Fruit fly (Drosophila melanogaster) whole organism, wandering third instar larva: ENCODE results near the gene CG32988.

Experiments
- Abd-B ChIP-seq: fragments of >200 bp; optimal IDR thresholded peaks from 2 replicates; lab custom pipeline; 2017; ENCODE audit warnings: missing biosample characterization, missing genetic modification characterization
- Hr83 ChIP-seq: fragments of 200-300 bp; sonication (Bioruptor generic); optimal IDR thresholded peaks from 2 replicates; lab custom pipeline; 2016; ENCODE audit warnings: missing biosample characterization, mild to moderate bottlenecking, missing genetic modification characterization, moderate library complexity; ENCODE audit not compliant: poor library complexity, severe bottlenecking
- Mio ChIP-seq: sonication (Bioruptor generic); optimal IDR thresholded peaks from 2 replicates; lab custom pipeline; 2016; ENCODE audit warnings: missing biosample characterization, missing genetic modification characterization
- OdsH ChIP-seq: fragments of 200-800 bp; sonication (Bioruptor generic); optimal IDR thresholded peaks from 2 replicates; lab custom pipeline; 2016; ENCODE audit warnings: missing biosample characterization, mild to moderate bottlenecking, missing genetic modification characterization
- Vsx2 ChIP-seq: fragments of 200-300, 225-300 bp; sonication (Bioruptor generic); optimal IDR thresholded peaks from 2 replicates; lab custom pipeline; 2018; ENCODE audit warnings: missing biosample characterization, missing genetic modification characterization; ENCODE audit not compliant: partially characterized antibody
- dl ChIP-seq, 2 experiments: fragments of 175-275, 200-275 bp in 1 of 2; fragments of 200-275 bp in 1 of 2; sonication (Bioruptor generic); optimal IDR thresholded peaks; lab custom pipeline; 2018; ENCODE audit warnings: mild to moderate bottlenecking in 2 of 2, missing biosample characterization in 2 of 2, missing genetic modification characterization in 2 of 2, moderate library complexity in 2 of 2; ENCODE audit not compliant: partially characterized antibody in 2 of 2, insufficient read depth in 1 of 2
- dmrt93B ChIP-seq: fragments of 200-800 bp; sonication (Bioruptor generic); optimal IDR thresholded peaks from 2 replicates; lab custom pipeline; 2018; ENCODE audit warnings: missing biosample characterization, mild to moderate bottlenecking, missing genetic modification characterization
- ey ChIP-seq: fragments of 200-800 bp; sonication (Bioruptor generic); optimal IDR thresholded peaks from 2 replicates; lab custom pipeline; 2016; ENCODE audit warnings: missing biosample characterization, missing genetic modification characterization
- fru ChIP-seq: fragments of 200-800 bp; sonication (Bioruptor generic); optimal IDR thresholded peaks from 3 replicates; lab custom pipeline; 2016; ENCODE audit warnings: missing biosample characterization, mild to moderate bottlenecking, missing genetic modification characterization
- pan ChIP-seq: fragments of >200 bp; optimal IDR thresholded peaks from 2 replicates; lab custom pipeline; 2017
- psq ChIP-seq: fragments of 200-800 bp; sonication (Bioruptor generic); optimal IDR thresholded peaks from 3 replicates; lab custom pipeline; 2017; ENCODE audit warnings: missing biosample characterization, mild to moderate bottlenecking, missing genetic modification characterization, moderate library complexity
- sage ChIP-seq: fragments of 200-800 bp; sonication (Bioruptor generic); optimal IDR thresholded peaks from 2 replicates; lab custom pipeline; 2016; ENCODE audit warnings: missing biosample characterization, mild to moderate bottlenecking, missing genetic modification characterization
- tai ChIP-seq: sonication (Bioruptor generic); optimal IDR thresholded peaks from 2 replicates; lab custom pipeline; 2016; ENCODE audit warnings: missing biosample characterization, missing genetic modification characterization

DNA sequence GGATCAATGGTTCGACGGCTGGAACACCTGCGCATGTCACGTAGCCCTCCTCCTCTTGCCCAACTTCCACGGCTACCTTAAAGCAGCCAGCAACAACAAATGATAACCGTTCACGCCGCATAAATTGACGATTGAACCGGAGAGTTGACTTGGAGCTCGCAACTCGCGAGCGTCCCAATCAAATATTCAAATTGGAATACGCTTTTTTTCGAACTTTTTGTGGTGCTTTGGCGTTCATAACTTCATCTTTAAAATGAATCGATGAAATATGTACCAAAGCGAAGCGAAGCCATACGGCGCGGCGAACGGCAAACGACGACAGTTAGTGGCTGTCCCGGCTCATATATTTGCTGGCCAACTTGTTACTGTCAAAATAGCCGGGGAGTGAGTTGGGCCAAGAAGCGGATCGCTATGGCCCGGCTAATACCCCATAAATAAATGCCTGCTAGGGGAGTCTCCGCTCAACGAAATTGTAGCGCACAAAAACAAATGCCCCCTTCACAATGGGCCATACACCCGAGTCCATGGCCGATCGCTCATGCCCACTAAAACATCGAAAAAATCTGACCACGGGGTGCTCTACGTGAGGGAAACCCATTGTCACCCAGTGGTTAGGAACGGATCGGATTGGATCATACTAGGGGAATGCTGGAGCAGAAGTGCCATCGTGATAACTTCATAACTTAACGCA is 14.7 kb downstream of the CG32988 start:
- TF ChIP-seq Hr83 (GFP tag; lab: Kevin White, UChicago): no peak
- TF ChIP-seq Abd-B (GFP tag; lab: Kevin White, UChicago): no peak
- TF ChIP-seq tai (GFP tag; lab: Kevin White, UChicago): no peak
- no peak for TF ChIP-seq psq (GFP tag; lab: Kevin White, UChicago)
- TF ChIP-seq sage (GFP tag; lab: Kevin White, UChicago): no peak
- no peak for TF ChIP-seq fru (GFP tag; lab: Kevin White, UChicago)
- TF ChIP-seq pan (lab: Kevin White, UChicago): no peak
- no peak for TF ChIP-seq dmrt93B (GFP tag; lab: Kevin White, UChicago)
- TF ChIP-seq dl (GFP tag; optimal IDR thresholded peaks at IDR 0.05; lab: Kevin White, UChicago; ENCODE audit: insufficient read depth in 1 of 2, partially characterized antibody in 2 of 2): no peak
- no peak for TF ChIP-seq Mio
- TF ChIP-seq Vsx2: no peak
- no peak for TF ChIP-seq OdsH (GFP tag; lab: Kevin White, UChicago)
- TF ChIP-seq ey (GFP tag; lab: Kevin White, UChicago): no peak
